Worm (Caenorhabditis elegans): Measurements from ENCODE around the gene srh-235.

DNA sequence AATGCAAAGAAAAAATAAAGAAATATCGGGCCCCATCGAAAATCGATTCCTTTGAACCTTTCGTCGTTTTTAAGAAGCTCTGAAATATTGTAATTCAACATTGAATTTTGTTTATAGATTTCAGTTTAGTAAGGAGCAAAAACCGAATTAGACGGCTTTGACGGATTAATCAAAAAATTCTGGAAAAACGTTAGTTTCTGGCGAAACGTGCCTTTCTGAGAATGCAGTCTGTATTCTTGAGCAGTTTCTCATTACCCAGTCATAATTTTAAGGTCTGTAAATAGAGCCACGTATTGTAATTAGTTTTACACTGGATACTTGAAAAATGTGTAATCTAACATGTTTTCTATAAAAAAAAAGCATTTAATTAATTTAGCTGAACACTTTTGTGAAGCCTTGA is 11.4 kb downstream of the srh-235 start, which contains the start of gene srz-48:
- TF ChIP-seq fos-1 (tag; optimal IDR thresholded peaks at IDR 0.05) = no peak
- TF ChIP-seq lin-39 (tag; optimal IDR thresholded peaks at IDR 0.05) = no peak
- TF ChIP-seq lsy-2 (tag; optimal IDR thresholded peaks at IDR 0.05) = no peak
- TF ChIP-seq mdl-1 (tag; optimal IDR thresholded peaks at IDR 0.05) = no peak
- no peak for TF ChIP-seq ZK546.5 (tag; optimal IDR thresholded peaks at IDR 0.05)
- no peak for TF ChIP-seq nhr-6 (tag; optimal IDR thresholded peaks at IDR 0.05)
- TF ChIP-seq mab-5 (tag; optimal IDR thresholded peaks at IDR 0.05) = no peak
- no peak for TF ChIP-seq R02D3.7 (tag; optimal IDR thresholded peaks at IDR 0.05)
- TF ChIP-seq elt-1 (tag; optimal IDR thresholded peaks at IDR 0.05) = no peak
- TF ChIP-seq egl-27 (tag; optimal IDR thresholded peaks at IDR 0.05) = no peak

Measured in whole organism, L2 larva.